Fruit fly (Drosophila melanogaster): ENCODE data around the gene wake.

The wake gene

DNA sequence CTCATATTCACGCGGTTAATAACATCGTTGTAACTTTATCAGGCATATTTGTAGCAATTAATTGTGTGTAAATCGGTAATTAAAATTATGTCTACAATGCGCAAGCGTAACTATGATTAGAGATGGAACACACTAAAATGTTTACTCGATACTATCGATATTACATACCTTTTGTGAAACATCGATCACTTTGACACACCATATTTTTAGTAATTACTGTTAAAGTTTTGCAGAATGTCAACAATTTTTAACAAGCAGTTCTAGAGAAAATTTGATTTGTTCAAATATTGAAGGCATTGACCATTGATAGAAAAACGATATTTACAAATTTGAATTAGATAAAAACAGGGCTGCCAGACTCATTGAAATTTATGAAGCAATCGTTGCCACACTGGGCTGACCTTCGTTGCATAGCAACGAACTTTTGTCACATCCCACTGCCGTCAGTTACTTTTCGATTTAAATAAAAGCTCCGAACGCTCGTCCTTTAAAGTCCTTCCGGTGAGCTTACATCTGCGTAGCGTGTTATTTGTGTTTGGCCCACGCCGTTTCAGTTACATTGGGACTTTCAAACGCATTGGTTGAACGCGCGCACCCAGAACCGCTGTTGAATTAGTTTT is at the start of gene wake, which contains the start of gene loco (continued):
- TF ChIP-seq CG14050 (GFP tag; IDR thresholded peaks at IDR 0.05): no peak
- TF ChIP-seq CG8281 (tag; optimal IDR thresholded peaks at IDR 0.05): no peak
- peak; percentile 94 for TF ChIP-seq knrl (GFP tag; IDR thresholded peaks at IDR 0.05; ENCODE audit: partially characterized antibody)
- no peak for TF ChIP-seq Dfd (GFP tag; optimal IDR thresholded peaks at IDR 0.05)
- no peak for TF ChIP-seq Mrtf (GFP tag; IDR thresholded peaks at IDR 0.05)
- no peak for TF ChIP-seq seq (GFP tag; IDR thresholded peaks at IDR 0.05)
- no peak for TF ChIP-seq CG2875 (GFP tag; optimal IDR thresholded peaks at IDR 0.05)
- TF ChIP-seq bigmax (GFP tag; optimal IDR thresholded peaks at IDR 0.05): no peak
- TF ChIP-seq salm (tag; optimal IDR thresholded peaks at IDR 0.05): no peak
- TF ChIP-seq gsb (GFP tag; IDR thresholded peaks at IDR 0.05): no peak
- TF ChIP-seq jigr1 (GFP tag; IDR thresholded peaks at IDR 0.05): no peak
- no peak for TF ChIP-seq cad (GFP tag; optimal IDR thresholded peaks at IDR 0.05)
- TF ChIP-seq CkIIα-i1 (GFP tag; IDR thresholded peaks at IDR 0.05): no peak
- no peak for TF ChIP-seq Hr51 (GFP tag; optimal IDR thresholded peaks at IDR 0.05)
- TF ChIP-seq Mes4 (GFP tag; optimal IDR thresholded peaks at IDR 0.05): no peak
- no peak for TF ChIP-seq CG31388 (GFP tag; optimal IDR thresholded peaks at IDR 0.05)
- no peak for TF ChIP-seq pan (optimal IDR thresholded peaks at IDR 0.05)
- TF ChIP-seq pan (GFP tag; optimal IDR thresholded peaks at IDR 0.05 in 1 of 2, IDR thresholded peaks at IDR 0.05 in 1 of 2): no peak
- TF ChIP-seq tna (GFP tag; IDR thresholded peaks at IDR 0.05; ENCODE audit: partially characterized antibody): peak; percentile 69; the same call in 1 of the 2 replicates
- TF ChIP-seq CG5180 (GFP tag; optimal IDR thresholded peaks at IDR 0.05): no peak
- TF ChIP-seq hkb (optimal IDR thresholded peaks at IDR 0.05): no peak
- TF ChIP-seq hkb (GFP tag; IDR thresholded peaks at IDR 0.05): no peak
- TF ChIP-seq dati (GFP tag; IDR thresholded peaks at IDR 0.05): no peak
- no peak for TF ChIP-seq CG13123 (GFP tag; optimal IDR thresholded peaks at IDR 0.05)
- TF ChIP-seq inv (GFP tag; IDR thresholded peaks at IDR 0.05; ENCODE audit: partially characterized antibody): peak; percentile 84
- TF ChIP-seq NFAT (GFP tag; IDR thresholded peaks at IDR 0.05): peak; percentile 3; the same call in 1 of the 2 replicates
- TF ChIP-seq ara (GFP tag; IDR thresholded peaks at IDR 0.05): no peak

DNA sequence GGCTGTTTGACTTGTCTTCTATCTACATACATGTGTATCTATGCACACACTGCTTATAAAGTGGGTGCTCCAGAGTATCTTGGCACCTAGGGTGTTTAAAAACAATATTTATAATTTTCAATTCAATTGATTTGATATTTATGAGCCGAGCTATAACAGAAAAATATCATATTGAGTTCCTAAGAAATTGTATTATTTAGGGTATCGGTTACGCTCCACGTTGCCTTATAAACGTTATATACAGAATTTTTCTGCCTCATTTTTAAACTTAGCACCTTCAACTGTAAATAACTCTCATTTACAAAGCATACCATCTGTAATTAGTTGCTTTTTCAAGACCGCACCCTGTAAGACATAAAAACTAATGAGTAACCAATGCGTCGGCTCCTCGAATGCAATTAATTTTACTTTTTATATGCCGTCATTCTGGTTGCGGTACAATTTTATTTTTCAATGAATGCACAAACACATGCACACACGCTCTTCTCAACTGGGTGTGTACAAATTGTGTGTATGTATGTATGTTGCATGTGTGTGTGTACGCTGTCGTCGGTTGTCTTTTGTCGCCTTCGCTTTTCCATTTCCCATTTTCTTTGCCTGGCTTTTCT is 48.8 kb upstream of the wake start:
- TF ChIP-seq Xrp1 (GFP tag; IDR thresholded peaks at IDR 0.05) (peak; percentile 52), vfl (GFP tag; optimal IDR thresholded peaks at IDR 0.05) (no peak), pho (GFP tag; optimal IDR thresholded peaks at IDR 0.05) (no peak), CG4282 (GFP tag; optimal IDR thresholded peaks at IDR 0.05) (no peak), CG2202 (tag; optimal IDR thresholded peaks at IDR 0.05) (peak; percentile 50), Atf3 (GFP tag; optimal IDR thresholded peaks at IDR 0.05) (peak; percentile 47), CG18262 (tag; optimal IDR thresholded peaks at IDR 0.05) (peak; percentile 91), CG16863 (GFP tag; optimal IDR thresholded peaks at IDR 0.05) (peak; percentile 56), hkb (optimal IDR thresholded peaks at IDR 0.05) (no peak), hkb (GFP tag; IDR thresholded peaks at IDR 0.05) (no peak), Hsf (GFP tag; optimal IDR thresholded peaks at IDR 0.05) (peak; percentile 45), Usf (GFP tag; optimal IDR thresholded peaks at IDR 0.05) (peak; percentile 35), chif (GFP tag; optimal IDR thresholded peaks at IDR 0.05) (peak; percentile 41 to 42), h (optimal IDR thresholded peaks at IDR 0.05) (no peak), Bdp1 (GFP tag; optimal IDR thresholded peaks at IDR 0.05) (peak; percentile 32), ash1 (GFP tag; optimal IDR thresholded peaks at IDR 0.05) (no peak), CG11247 (GFP tag; IDR thresholded peaks at IDR 0.05) (no peak), CG1602 (GFP tag; optimal IDR thresholded peaks at IDR 0.05) (peak; percentile 56), CG1792 (GFP tag; optimal IDR thresholded peaks at IDR 0.05) (no peak), bcd (GFP tag; optimal IDR thresholded peaks at IDR 0.05) (peak; percentile 63), sens (GFP tag) (peak; percentile 96), CG6683 (GFP tag; optimal IDR thresholded peaks at IDR 0.05) (no peak), aop (GFP tag; IDR thresholded peaks at IDR 0.05) (no peak), CG31388 (GFP tag; optimal IDR thresholded peaks at IDR 0.05) (no peak), CG7839 (tag; optimal IDR thresholded peaks at IDR 0.05) (peak; percentile 71), Dbx (GFP tag; IDR thresholded peaks at IDR 0.05) (no peak), salm (tag; optimal IDR thresholded peaks at IDR 0.05) (peak; percentile 40), Gug (GFP tag; IDR thresholded peaks at IDR 0.05) (no peak)
